Worm (Caenorhabditis elegans): ENCODE results near the gene cnnm-2.

The cnnm-2 gene

ce11 chrX:8843988-8844387 lies 32.1 kb downstream of the cnnm-2 start, which contains the start of gene ubc-23:
TSS of gene ubc-23 (plus strand) at chrX:8844288.
- TF ChIP-seq ztf-23 (GFP tag; IDR thresholded peaks at IDR 0.05) (no peak), flt-1 (GFP tag; IDR thresholded peaks at IDR 0.05) (no peak), T22C8.4 (GFP tag; IDR thresholded peaks at IDR 0.05) (no peak), cog-1 (tag; optimal IDR thresholded peaks at IDR 0.05) (no peak), ztf-29 (GFP tag; IDR thresholded peaks at IDR 0.05) (no peak), med-1 (GFP tag; optimal IDR thresholded peaks at IDR 0.05; ENCODE audit: insufficient read depth) (no peak), tab-1 (GFP tag; IDR thresholded peaks at IDR 0.05) (no peak), klf-2 (GFP tag; conservative IDR thresholded peaks at IDR 0.05) (no peak), ref-1 (GFP tag; conservative IDR thresholded peaks at IDR 0.05) (no peak)

ce11 chrX:8846447-8847237 lies 34.7 kb downstream of the cnnm-2 start, which contains the start of gene C28G1.10:
TSS of gene C28G1.10 (plus strand) at chrX:8847122.
- TF ChIP-seq ztf-29 (GFP tag; IDR thresholded peaks at IDR 0.05): no peak
- TF ChIP-seq klf-2 (GFP tag; conservative IDR thresholded peaks at IDR 0.05): peak; percentile 61; the same call in 1 of the 2 replicates
- TF ChIP-seq flt-1 (GFP tag; IDR thresholded peaks at IDR 0.05): no peak

- TF ChIP-seq ztf-29 (GFP tag; IDR thresholded peaks at IDR 0.05): no peak
- no peak for TF ChIP-seq flt-1 (GFP tag; IDR thresholded peaks at IDR 0.05)
- no peak for TF ChIP-seq med-1 (GFP tag; optimal IDR thresholded peaks at IDR 0.05; ENCODE audit: insufficient read depth)
Measured at ce11 chrX:8853524-8853923, 41.6 kb downstream of the cnnm-2 start, which contains the start of gene sprp-4. TSS of gene sprp-4 (minus strand) at chrX:8853624.

- TF ChIP-seq med-1 (GFP tag; optimal IDR thresholded peaks at IDR 0.05; ENCODE audit: insufficient read depth): no peak
Measured at ce11 chrX:8854409-8854808, 42.5 kb downstream of the cnnm-2 start.

ce11 chrX:8857904-8858612 lies 46.2 kb downstream of the cnnm-2 start, which contains the start of gene C06E2.5:
TSS of gene C06E2.5 (minus strand) at chrX:8857954.
- no peak for TF ChIP-seq flt-1 (GFP tag; IDR thresholded peaks at IDR 0.05)
- TF ChIP-seq klf-2 (GFP tag; conservative IDR thresholded peaks at IDR 0.05): no peak
- no peak for TF ChIP-seq med-1 (GFP tag; optimal IDR thresholded peaks at IDR 0.05; ENCODE audit: insufficient read depth)
- no peak for TF ChIP-seq cog-1 (tag; optimal IDR thresholded peaks at IDR 0.05)

ce11 chrX:8859538-8859937 lies 47.6 kb downstream of the cnnm-2 start:
- TF ChIP-seq T22C8.4 (GFP tag; IDR thresholded peaks at IDR 0.05): no peak
- TF ChIP-seq tab-1 (GFP tag; IDR thresholded peaks at IDR 0.05): no peak
- no peak for TF ChIP-seq flt-1 (GFP tag; IDR thresholded peaks at IDR 0.05)
- no peak for TF ChIP-seq med-1 (GFP tag; optimal IDR thresholded peaks at IDR 0.05; ENCODE audit: insufficient read depth)
- TF ChIP-seq ztf-29 (GFP tag; IDR thresholded peaks at IDR 0.05): no peak
- TF ChIP-seq klf-2 (GFP tag; conservative IDR thresholded peaks at IDR 0.05): no peak
- no peak for TF ChIP-seq ref-1 (GFP tag; conservative IDR thresholded peaks at IDR 0.05)
- no peak for TF ChIP-seq ztf-23 (GFP tag; IDR thresholded peaks at IDR 0.05)
- TF ChIP-seq cog-1 (tag; optimal IDR thresholded peaks at IDR 0.05): no peak

ce11 chrX:8860958-8861357 lies 49.1 kb downstream of the cnnm-2 start, which contains the start of gene C06E2.9:
TSS of gene C06E2.9 (plus strand) at chrX:8861258.
- TF ChIP-seq ref-1 (GFP tag; conservative IDR thresholded peaks at IDR 0.05) (no peak), ztf-23 (GFP tag; IDR thresholded peaks at IDR 0.05) (no peak), med-1 (GFP tag; optimal IDR thresholded peaks at IDR 0.05; ENCODE audit: insufficient read depth) (no peak), T22C8.4 (GFP tag; IDR thresholded peaks at IDR 0.05) (no peak)

Measured in whole organism, midembryonic.